Fruit fly (Drosophila melanogaster) whole organism, embryonic: ENCODE measurements around the gene CG6015.

Source experiments
- Aef1 ChIP-seq: fragments of 200-800 bp; sonication (Bioruptor generic); IDR thresholded peaks from 3 replicates; pipeline ENCODE4 v1.3.6; 2022; ENCODE audit warnings: missing biosample characterization, missing genetic modification characterization
- Atf-2 ChIP-seq: fragments of 200-800 bp; sonication (Bioruptor generic); optimal IDR thresholded peaks from 2 replicates; lab custom pipeline; 2016; ENCODE audit warnings: missing biosample characterization, missing genetic modification characterization
- Atf6 ChIP-seq: fragments of 200-800 bp; sonication (Bioruptor generic); IDR thresholded peaks from 2 replicates; pipeline ENCODE4 v1.3.6; 2022; ENCODE audit warnings: missing biosample characterization, missing genetic modification characterization
- CG10267 ChIP-seq: fragments of 200-800 bp; sonication (Bioruptor generic); optimal IDR thresholded peaks from 2 replicates; lab custom pipeline; 2018; ENCODE audit warnings: missing biosample characterization, mild to moderate bottlenecking, missing genetic modification characterization, moderate library complexity
- CG11093 ChIP-seq: fragments of 200-800 bp; sonication (Bioruptor generic); IDR thresholded peaks from 3 replicates; pipeline ENCODE4 v1.3.6; 2022; ENCODE audit warnings: missing biosample characterization, missing genetic modification characterization
- CG11504 ChIP-seq: fragments of 200-800 bp; sonication (Bioruptor generic); optimal IDR thresholded peaks from 3 replicates; lab custom pipeline; 2019; ENCODE audit warnings: missing biosample characterization, mild to moderate bottlenecking, missing genetic modification characterization, moderate library complexity
- CG11560 ChIP-seq: fragments of 200-800 bp; sonication (Bioruptor generic); IDR thresholded peaks from 3 replicates; pipeline ENCODE4 v1.3.6; 2022; ENCODE audit warnings: missing biosample characterization, missing genetic modification characterization
- CG12155 ChIP-seq: fragments of 200-800 bp; sonication (Bioruptor generic); optimal IDR thresholded peaks from 3 replicates; lab custom pipeline; 2016; ENCODE audit warnings: missing biosample characterization, missing genetic modification characterization
- CG15601 ChIP-seq: fragments of 200-800 bp; sonication (Bioruptor generic); optimal IDR thresholded peaks from 3 replicates; lab custom pipeline; 2019; ENCODE audit warnings: missing biosample characterization, mild to moderate bottlenecking, missing genetic modification characterization, moderate library complexity
- CG1603 ChIP-seq: fragments of 200-800 bp; sonication (Bioruptor generic); optimal IDR thresholded peaks from 2 replicates; lab custom pipeline; 2019; ENCODE audit warnings: missing biosample characterization, mild to moderate bottlenecking, missing genetic modification characterization, moderate library complexity
- CG30020 ChIP-seq: fragments of 200-800 bp; optimal IDR thresholded peaks from 2 replicates; lab custom pipeline; 2019; ENCODE audit warnings: missing biosample characterization, mild to moderate bottlenecking, missing genetic modification characterization, moderate library complexity
- CG3847 ChIP-seq: fragments of 200-800 bp; sonication (Bioruptor generic); IDR thresholded peaks from 2 replicates; pipeline ENCODE4 v1.3.6; 2022; ENCODE audit warnings: missing biosample characterization, missing genetic modification characterization
- CG3995 ChIP-seq: fragments of 200-800 bp; sonication (Bioruptor generic); optimal IDR thresholded peaks from 3 replicates; lab custom pipeline; 2016; ENCODE audit warnings: missing biosample characterization, missing genetic modification characterization
- CG4282 ChIP-seq: fragments of 200-800 bp; sonication (Bioruptor generic); optimal IDR thresholded peaks from 2 replicates; lab custom pipeline; 2016; ENCODE audit warnings: missing biosample characterization, missing genetic modification characterization
- CG6854 ChIP-seq: fragments of 200-800 bp; sonication (Bioruptor generic); optimal IDR thresholded peaks from 3 replicates; lab custom pipeline; 2017; ENCODE audit warnings: missing biosample characterization, mild to moderate bottlenecking, missing genetic modification characterization
- CG8388 ChIP-seq: fragments of 200-800 bp; sonication (Bioruptor generic); optimal IDR thresholded peaks from 2 replicates; lab custom pipeline; 2019; ENCODE audit warnings: missing biosample characterization, mild to moderate bottlenecking, missing genetic modification characterization, moderate library complexity
- CG9437 ChIP-seq: fragments of 200-800 bp; sonication (Bioruptor generic); optimal IDR thresholded peaks from 2 replicates; lab custom pipeline; 2018; ENCODE audit warnings: missing biosample characterization, mild to moderate bottlenecking, missing genetic modification characterization
- CG9609 ChIP-seq: fragments of 200-800 bp; sonication (Bioruptor generic); optimal IDR thresholded peaks from 3 replicates; lab custom pipeline; 2016; ENCODE audit warnings: missing biosample characterization, missing genetic modification characterization
- Chrac-16 ChIP-seq: fragments of 200-800 bp; sonication (Bioruptor generic); optimal IDR thresholded peaks from 3 replicates; lab custom pipeline; 2016; ENCODE audit warnings: missing biosample characterization, missing genetic modification characterization
- CoRest ChIP-seq: fragments of 200-800 bp; sonication (Bioruptor generic); optimal IDR thresholded peaks from 3 replicates; lab custom pipeline; 2018; ENCODE audit warnings: missing biosample characterization, mild to moderate bottlenecking, missing genetic modification characterization, moderate library complexity
- Eip74EF ChIP-seq, 2 experiments: fragments of 200-800 bp in 1 of 2; fragments of >200 bp in 1 of 2; sonication (Bioruptor generic) in 1 of 2; optimal IDR thresholded peaks; 2 replicates each; lab custom pipeline; 2017 to 2019; ENCODE audit warnings: missing biosample characterization in 2 of 2, missing genetic modification characterization in 2 of 2, mild to moderate bottlenecking in 1 of 2, moderate library complexity in 1 of 2
- H2.0 ChIP-seq: fragments of 200-800 bp; sonication (Bioruptor generic); IDR thresholded peaks from 2 replicates; pipeline ENCODE4 v1.3.6; 2022; ENCODE audit warnings: missing biosample characterization, missing genetic modification characterization
- HHEX ChIP-seq: fragments of 200-800 bp; sonication (Bioruptor generic); optimal IDR thresholded peaks from 3 replicates; lab custom pipeline; 2017; ENCODE audit warnings: missing biosample characterization, mild to moderate bottlenecking, missing genetic modification characterization, missing genetic modification reagents
- Hr78 ChIP-seq, 2 experiments: fragments of 200-800 bp in 1 of 2; fragments of >200 bp in 1 of 2; sonication (Bioruptor generic) in 1 of 2; optimal IDR thresholded peaks; 2 replicates each; lab custom pipeline; 2017 to 2019; ENCODE audit warnings: missing biosample characterization in 2 of 2, missing genetic modification characterization in 2 of 2, mild to moderate bottlenecking in 1 of 2, moderate library complexity in 1 of 2
- MTF-1 ChIP-seq: fragments of 200-800 bp; sonication (Bioruptor generic); optimal IDR thresholded peaks from 2 replicates; lab custom pipeline; 2018; ENCODE audit warnings: missing biosample characterization, mild to moderate bottlenecking, missing genetic modification characterization, borderline replicate concordance
- Oaz ChIP-seq: fragments of 200-800 bp; sonication (Bioruptor generic); IDR thresholded peaks from 2 replicates; pipeline ENCODE4 v1.3.6; 2022; ENCODE audit warnings: missing biosample characterization, missing genetic modification characterization
- Pdp1 ChIP-seq, 2 experiments: fragments of 200-800 bp; sonication (Bioruptor generic); optimal IDR thresholded peaks; 3 replicates each; lab custom pipeline; 2016; ENCODE audit warnings: missing biosample characterization in 2 of 2, missing genetic modification characterization in 2 of 2, mild to moderate bottlenecking in 1 of 2, moderate library complexity in 1 of 2
- Usf ChIP-seq: fragments of 200-800 bp; sonication (Bioruptor generic); optimal IDR thresholded peaks from 2 replicates; lab custom pipeline; 2017; ENCODE audit warnings: missing genotype, missing biosample characterization, missing genetic modification characterization
- Xrp1 ChIP-seq: fragments of 200-800 bp; sonication (Bioruptor generic); IDR thresholded peaks from 2 replicates; pipeline ENCODE4 v1.3.6; 2022; ENCODE audit warnings: missing biosample characterization, missing genetic modification characterization
- YL-1 ChIP-seq: fragments of 200-800 bp; sonication (Bioruptor generic); optimal IDR thresholded peaks from 3 replicates; lab custom pipeline; 2017; ENCODE audit warnings: missing biosample characterization, mild to moderate bottlenecking, missing genetic modification characterization
- amos ChIP-seq: fragments of 200-800 bp; sonication (Bioruptor generic); IDR thresholded peaks from 2 replicates; pipeline ENCODE4 v1.3.6; 2022; ENCODE audit warnings: missing biosample characterization, missing genetic modification characterization; ENCODE audit not compliant: partially characterized antibody
- ci ChIP-seq: fragments of 200-800 bp; sonication (Bioruptor generic); IDR thresholded peaks from 3 replicates; pipeline ENCODE4 v1.3.6; 2022; ENCODE audit warnings: missing biosample characterization, missing genetic modification characterization
- dan ChIP-seq: fragments of 200-800 bp; sonication (Bioruptor generic); IDR thresholded peaks from 2 replicates; pipeline ENCODE4 v1.3.6; 2022; ENCODE audit warnings: missing biosample characterization, missing genetic modification characterization
- disco-r ChIP-seq: fragments of 200-800 bp; sonication (Bioruptor generic); optimal IDR thresholded peaks from 2 replicates; lab custom pipeline; 2016; ENCODE audit warnings: missing biosample characterization, missing genetic modification characterization
- ftz-f1 ChIP-seq: fragments of 200-800 bp; sonication (Bioruptor generic); optimal IDR thresholded peaks from 2 replicates; lab custom pipeline; 2016; ENCODE audit warnings: missing biosample characterization, missing genetic modification characterization
- fu2 ChIP-seq: fragments of 200-800 bp; sonication (Bioruptor generic); optimal IDR thresholded peaks from 2 replicates; lab custom pipeline; 2016; ENCODE audit warnings: missing biosample characterization, missing genetic modification characterization
- gfzf ChIP-seq: fragments of 200-800 bp; sonication (Bioruptor generic); optimal IDR thresholded peaks from 2 replicates; lab custom pipeline; 2016; ENCODE audit warnings: missing biosample characterization, mild to moderate bottlenecking, missing genetic modification characterization, moderate library complexity
- ind ChIP-seq: fragments of 200-800 bp; sonication (Bioruptor generic); optimal IDR thresholded peaks from 3 replicates; lab custom pipeline; 2016; ENCODE audit warnings: missing biosample characterization, missing genetic modification characterization
- kay ChIP-seq: fragments of 200-800 bp; sonication (Bioruptor generic); optimal IDR thresholded peaks from 2 replicates; lab custom pipeline; 2016; ENCODE audit warnings: missing biosample characterization, missing genetic modification characterization
- knrl ChIP-seq: fragments of 200-800 bp; sonication (Bioruptor generic); IDR thresholded peaks from 3 replicates; pipeline ENCODE4 v1.3.6; 2022; ENCODE audit warnings: missing biosample characterization, missing genetic modification characterization; ENCODE audit not compliant: partially characterized antibody
- pho ChIP-seq: fragments of 200-800 bp; sonication (Bioruptor generic); optimal IDR thresholded peaks from 2 replicates; lab custom pipeline; 2016; ENCODE audit warnings: missing biosample characterization, missing genetic modification characterization
- phol ChIP-seq: fragments of 200-800 bp; sonication (Bioruptor generic); optimal IDR thresholded peaks from 3 replicates; lab custom pipeline; 2018; ENCODE audit warnings: missing biosample characterization, mild to moderate bottlenecking, missing genetic modification characterization, moderate library complexity
- row ChIP-seq: fragments of 200-800 bp; sonication (Bioruptor generic); IDR thresholded peaks from 3 replicates; pipeline ENCODE4 v1.3.6; 2022; ENCODE audit warnings: missing biosample characterization, missing genetic modification characterization
- schlank ChIP-seq: fragments of 200-800 bp; sonication (Bioruptor generic); optimal IDR thresholded peaks from 2 replicates; lab custom pipeline; 2018; ENCODE audit warnings: missing biosample characterization, mild to moderate bottlenecking, missing genetic modification characterization
- sima ChIP-seq: fragments of 200-800 bp; sonication (Bioruptor generic); optimal IDR thresholded peaks from 2 replicates; lab custom pipeline; 2016; ENCODE audit warnings: missing biosample characterization, missing genetic modification characterization
- slbo ChIP-seq: fragments of 200-800 bp; sonication (Bioruptor generic); IDR thresholded peaks from 2 replicates; pipeline ENCODE4 v1.3.6; 2022; ENCODE audit warnings: missing biosample characterization, missing genetic modification characterization
- so ChIP-seq: fragments of 200-800 bp; sonication (Bioruptor generic); IDR thresholded peaks from 3 replicates; pipeline ENCODE4 v1.3.6; 2022; ENCODE audit warnings: missing biosample characterization, missing genetic modification characterization
- stwl ChIP-seq: fragments of 200-800 bp; sonication (Bioruptor generic); optimal IDR thresholded peaks from 3 replicates; lab custom pipeline; 2018; ENCODE audit warnings: missing biosample characterization, mild to moderate bottlenecking, missing genetic modification characterization, moderate library complexity
- tll ChIP-seq, 2 experiments: fragments of 200-800 bp in 1 of 2; fragments of >200 bp in 1 of 2; sonication (Bioruptor generic) in 1 of 2; optimal IDR thresholded peaks; 2 replicates each; lab custom pipeline; 2017 to 2019; ENCODE audit warnings: missing biosample characterization in 2 of 2, missing genetic modification characterization in 2 of 2, mild to moderate bottlenecking in 1 of 2, moderate library complexity in 1 of 2

CG6015 gene

DNA sequence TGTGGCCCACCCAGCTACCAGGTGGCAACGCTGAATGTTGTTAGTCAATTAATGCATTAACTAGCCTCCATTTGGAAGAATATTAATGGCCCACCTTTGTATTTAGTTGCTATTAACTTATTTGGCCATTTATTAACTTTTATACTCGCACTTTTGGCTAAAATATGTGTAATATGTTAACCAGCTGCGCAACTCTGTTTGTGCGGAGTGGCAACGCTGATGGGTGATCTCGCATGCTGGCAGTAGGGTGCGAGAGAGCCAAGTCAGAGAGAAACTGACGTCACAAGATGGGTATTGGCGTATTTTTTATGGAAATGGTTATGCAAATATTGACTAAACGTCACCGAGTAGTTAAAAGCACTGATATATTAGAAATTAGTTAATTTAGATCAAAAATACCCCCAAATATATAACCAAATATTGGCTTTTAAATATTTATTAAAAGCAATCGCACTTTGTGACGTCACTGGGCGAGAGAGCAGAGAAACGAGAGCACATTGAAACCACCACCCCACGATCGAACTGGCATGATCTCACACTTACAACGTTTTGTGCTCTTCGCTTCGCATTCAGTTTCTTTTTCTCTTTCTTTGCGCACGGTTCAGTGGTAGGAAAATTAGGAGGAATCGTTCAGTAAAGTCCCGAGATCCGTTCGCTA, 7.7 kb upstream of the CG6015 start, which contains the start of gene how (continued):
- TF ChIP-seq tll (GFP tag; optimal IDR thresholded peaks at IDR 0.05; lab: Kevin White, UChicago) (peak in 1 of 2 experiments; percentile 95), H2.0 (GFP tag; lab: Robert Waterston, UW) (no peak), ind (GFP tag; lab: Kevin White, UChicago) (peak; percentile 23), CG11560 (tag; lab: Robert Waterston, UW) (no peak), CG12155 (no peak), CG30020 (tag; lab: Kevin White, UChicago) (peak; percentile 22), Hr78 (GFP tag; optimal IDR thresholded peaks at IDR 0.05; lab: Kevin White, UChicago) (no peak), CG8388 (GFP tag; lab: Kevin White, UChicago) (peak; percentile 8), disco-r (GFP tag; lab: Kevin White, UChicago) (no peak), CG15601 (tag; lab: Kevin White, UChicago) (no peak), pho (GFP tag; lab: Kevin White, UChicago) (peak; percentile 27), dan (GFP tag; lab: Robert Waterston, UW) (no peak), Usf (GFP tag; lab: Kevin White, UChicago) (no peak), MTF-1 (GFP tag; lab: Kevin White, UChicago) (peak; percentile 91), CG6854 (GFP tag; lab: Kevin White, UChicago) (no peak), Atf6 (GFP tag; lab: Robert Waterston, UW) (no peak), CG10267 (tag; lab: Kevin White, UChicago) (peak; percentile 40), schlank (tag; lab: Kevin White, UChicago) (no peak), Xrp1 (GFP tag; lab: Robert Waterston, UW) (no peak), knrl (GFP tag; lab: Robert Waterston, UW) (no peak), CG9437 (GFP tag; lab: Kevin White, UChicago) (peak; percentile 4), Atf-2 (GFP tag; lab: Kevin White, UChicago) (peak; percentile 19), sima (GFP tag; lab: Kevin White, UChicago) (no peak), CG1603 (tag; lab: Kevin White, UChicago) (peak; percentile 78), fu2 (GFP tag; lab: Kevin White, UChicago) (peak; percentile 3), CG11093 (GFP tag; lab: Robert Waterston, UW) (no peak), Chrac-16 (GFP tag; lab: Kevin White, UChicago) (peak; percentile 8), phol (tag; lab: Kevin White, UChicago) (peak; percentile 46), CG11504 (tag; lab: Kevin White, UChicago) (peak; percentile 40), HHEX (GFP tag; lab: Kevin White, UChicago) (peak; percentile 0), CoRest (tag; lab: Kevin White, UChicago) (peak; percentile 56), Pdp1 (GFP tag; optimal IDR thresholded peaks at IDR 0.05; lab: Kevin White, UChicago) (peak; percentile 32 to 33), row (peak; percentile 96), kay (GFP tag; lab: Kevin White, UChicago) (peak; percentile 41), ftz-f1 (GFP tag; lab: Kevin White, UChicago) (no peak), CG3995 (GFP tag; lab: Kevin White, UChicago) (no peak), stwl (peak; percentile 45), amos (GFP tag; lab: Robert Waterston, UW) (no peak), CG3847 (peak; percentile 67), Aef1 (GFP tag; lab: Robert Waterston, UW) (no peak; the same call in 2 of the 3 replicates), slbo (GFP tag; lab: Robert Waterston, UW) (peak; percentile 38; the same call in 1 of the 2 replicates), CG4282 (GFP tag; lab: Kevin White, UChicago) (no peak), ci (GFP tag; lab: Robert Waterston, UW) (no peak), YL-1 (GFP tag; lab: Kevin White, UChicago) (no peak), CG9609 (no peak), Oaz (no peak), Eip74EF (GFP tag; optimal IDR thresholded peaks at IDR 0.05; lab: Kevin White, UChicago) (no peak), so (peak; percentile 48; the same call in 1 of the 3 replicates), gfzf (GFP tag; lab: Kevin White, UChicago) (peak; percentile 30)
